Fruit fly (Drosophila melanogaster) whole organism, embryonic: ENCODE data around the gene CG13114.

Experiments used
- CG10654 ChIP-seq: fragments of 200-800 bp; sonication (Bioruptor generic); optimal IDR thresholded peaks from 2 replicates; lab custom pipeline; 2016; ENCODE audit warnings: missing biosample characterization, missing genetic modification characterization
- CG11504 ChIP-seq: fragments of 200-800 bp; sonication (Bioruptor generic); optimal IDR thresholded peaks from 3 replicates; lab custom pipeline; 2019; ENCODE audit warnings: missing biosample characterization, mild to moderate bottlenecking, missing genetic modification characterization, moderate library complexity
- CG12104 ChIP-seq: fragments of 200-800 bp; sonication (Bioruptor generic); optimal IDR thresholded peaks from 3 replicates; lab custom pipeline; 2016; ENCODE audit warnings: missing biosample characterization, missing genetic modification characterization
- CG12236 ChIP-seq: fragments of 200-800 bp; sonication (Bioruptor generic); optimal IDR thresholded peaks from 2 replicates; lab custom pipeline; 2016; ENCODE audit warnings: missing biosample characterization, missing genetic modification characterization
- CG12299 ChIP-seq: fragments of 200-800 bp; sonication (Bioruptor generic); optimal IDR thresholded peaks from 2 replicates; lab custom pipeline; 2018; ENCODE audit warnings: missing biosample characterization, mild to moderate bottlenecking, missing genetic modification characterization
- CG12769 ChIP-seq: fragments of 200-800 bp; sonication (Bioruptor generic); optimal IDR thresholded peaks from 2 replicates; lab custom pipeline; 2019; ENCODE audit warnings: missing biosample characterization, mild to moderate bottlenecking, missing genetic modification characterization, moderate library complexity
- CG15601 ChIP-seq: fragments of 200-800 bp; sonication (Bioruptor generic); optimal IDR thresholded peaks from 3 replicates; lab custom pipeline; 2019; ENCODE audit warnings: missing biosample characterization, mild to moderate bottlenecking, missing genetic modification characterization, moderate library complexity
- CG1832 ChIP-seq: fragments of 200-800 bp; sonication (Bioruptor generic); optimal IDR thresholded peaks from 2 replicates; lab custom pipeline; 2017; ENCODE audit warnings: missing biosample characterization, mild to moderate bottlenecking, missing genetic modification characterization, inconsistent platforms
- CG2712 ChIP-seq: fragments of 200-800 bp; optimal IDR thresholded peaks from 3 replicates; lab custom pipeline; 2019; ENCODE audit warnings: missing biosample characterization, mild to moderate bottlenecking, missing genetic modification characterization, moderate library complexity
- CG30020 ChIP-seq: fragments of 200-800 bp; optimal IDR thresholded peaks from 2 replicates; lab custom pipeline; 2019; ENCODE audit warnings: missing biosample characterization, mild to moderate bottlenecking, missing genetic modification characterization, moderate library complexity
- CG33557 ChIP-seq: fragments of 200-800 bp; sonication (Bioruptor generic); optimal IDR thresholded peaks from 2 replicates; lab custom pipeline; 2019; ENCODE audit warnings: missing biosample characterization, mild to moderate bottlenecking, missing genetic modification characterization, moderate library complexity
- CG3726 ChIP-seq: fragments of 200-800 bp; sonication (Bioruptor generic); IDR thresholded peaks from 3 replicates; pipeline ENCODE4, ENCODE4 v1.3.6; 2022; ENCODE audit warnings: missing biosample characterization, missing genetic modification characterization
- CG3995 ChIP-seq: fragments of 200-800 bp; sonication (Bioruptor generic); optimal IDR thresholded peaks from 3 replicates; lab custom pipeline; 2016; ENCODE audit warnings: missing biosample characterization, missing genetic modification characterization
- CG4617 ChIP-seq: fragments of 200-800 bp; sonication (Bioruptor generic); optimal IDR thresholded peaks from 3 replicates; lab custom pipeline; 2016; ENCODE audit warnings: missing biosample characterization, missing genetic modification characterization, borderline replicate concordance
- CG7271 ChIP-seq: fragments of 200-800 bp; sonication (Bioruptor generic); optimal IDR thresholded peaks from 2 replicates; lab custom pipeline; 2018; ENCODE audit warnings: missing biosample characterization, mild to moderate bottlenecking, missing genetic modification characterization, moderate library complexity
- CG7357 ChIP-seq: fragments of 200-800 bp; sonication (Bioruptor generic); IDR thresholded peaks from 3 replicates; pipeline ENCODE4 v1.3.6; 2022; ENCODE audit warnings: missing biosample characterization, missing genetic modification characterization
- CG9215 ChIP-seq: fragments of 200-800 bp; sonication (Bioruptor generic); IDR thresholded peaks from 2 replicates; pipeline ENCODE4 v1.3.6; 2022; ENCODE audit warnings: missing biosample characterization, missing genetic modification characterization
- CG9876 ChIP-seq: fragments of 200-800 bp; sonication (Bioruptor generic); optimal IDR thresholded peaks from 2 replicates; lab custom pipeline; 2016; ENCODE audit warnings: missing biosample characterization, missing genetic modification characterization
- Dek ChIP-seq: fragments of 200-800 bp; sonication (Bioruptor generic); optimal IDR thresholded peaks from 3 replicates; lab custom pipeline; 2019; ENCODE audit warnings: missing biosample characterization, mild to moderate bottlenecking, missing genetic modification characterization, moderate library complexity
- Dip2 ChIP-seq: fragments of 200-800 bp; sonication (Bioruptor generic); IDR thresholded peaks from 2 replicates; pipeline ENCODE4 v1.3.6; 2022; ENCODE audit warnings: missing biosample characterization, missing genetic modification characterization
- H2.0 ChIP-seq: fragments of 200-800 bp; sonication (Bioruptor generic); IDR thresholded peaks from 2 replicates; pipeline ENCODE4 v1.3.6; 2022; ENCODE audit warnings: missing biosample characterization, missing genetic modification characterization
- Hmx ChIP-seq: fragments of 200-800 bp; sonication (Bioruptor generic); optimal IDR thresholded peaks from 2 replicates; lab custom pipeline; 2016; ENCODE audit warnings: missing biosample characterization, missing genetic modification characterization
- Mrtf ChIP-seq: fragments of 200-800 bp; sonication (Bioruptor generic); IDR thresholded peaks from 3 replicates; pipeline ENCODE4 v1.3.6; 2022; ENCODE audit warnings: missing biosample characterization, missing genetic modification characterization
- Pdp1 ChIP-seq, 2 experiments: fragments of 200-800 bp; sonication (Bioruptor generic); optimal IDR thresholded peaks; 3 replicates each; lab custom pipeline; 2016; ENCODE audit warnings: missing biosample characterization in 2 of 2, missing genetic modification characterization in 2 of 2, mild to moderate bottlenecking in 1 of 2, moderate library complexity in 1 of 2
- Ravus ChIP-seq: fragments of 200-800 bp; sonication (Bioruptor generic); IDR thresholded peaks from 2 replicates; pipeline ENCODE4 v1.3.6; 2022; ENCODE audit warnings: missing biosample characterization, missing genetic modification characterization
- YL-1 ChIP-seq: fragments of 200-800 bp; sonication (Bioruptor generic); optimal IDR thresholded peaks from 3 replicates; lab custom pipeline; 2017; ENCODE audit warnings: missing biosample characterization, mild to moderate bottlenecking, missing genetic modification characterization
- ac ChIP-seq: fragments of 200-800 bp; sonication (Bioruptor generic); optimal IDR thresholded peaks from 3 replicates; lab custom pipeline; 2017; ENCODE audit warnings: missing biosample characterization, mild to moderate bottlenecking, missing genetic modification characterization
- ap ChIP-seq: fragments of 200-800 bp; sonication (Bioruptor generic); IDR thresholded peaks from 2 replicates; pipeline ENCODE4 v1.3.6; 2022; ENCODE audit warnings: missing biosample characterization, missing genetic modification characterization
- caup ChIP-seq: fragments of 200-800 bp; sonication (Bioruptor generic); optimal IDR thresholded peaks from 3 replicates; lab custom pipeline; 2017; ENCODE audit warnings: missing biosample characterization, mild to moderate bottlenecking, missing genetic modification characterization, moderate library complexity; ENCODE audit not compliant: severe bottlenecking
- crc ChIP-seq: fragments of 200-800 bp; sonication (Bioruptor generic); optimal IDR thresholded peaks from 2 replicates; lab custom pipeline; 2016; ENCODE audit warnings: missing biosample characterization, missing genetic modification characterization
- dpn ChIP-seq, 2 experiments: fragments of 200-800 bp; sonication (Bioruptor generic); optimal IDR thresholded peaks; 3 replicates each; lab custom pipeline; 2016; ENCODE audit warnings: missing biosample characterization in 2 of 2, missing genetic modification characterization in 2 of 2
- emc ChIP-seq: fragments of 200-800 bp; sonication (Bioruptor generic); optimal IDR thresholded peaks from 2 replicates; lab custom pipeline; 2016; ENCODE audit warnings: missing biosample characterization, missing genetic modification characterization
- exex ChIP-seq: fragments of 200-800 bp; sonication (Bioruptor generic); optimal IDR thresholded peaks from 4 replicates; lab custom pipeline; 2018; ENCODE audit warnings: missing biosample characterization, mild to moderate bottlenecking, missing genetic modification characterization, moderate library complexity
- fd3F ChIP-seq: fragments of 200-800 bp; sonication (Bioruptor generic); optimal IDR thresholded peaks from 2 replicates; lab custom pipeline; 2018; ENCODE audit warnings: missing biosample characterization, mild to moderate bottlenecking, missing genetic modification characterization, moderate library complexity
- gsb ChIP-seq: fragments of 200-800 bp; sonication (Bioruptor generic); IDR thresholded peaks from 2 replicates; pipeline ENCODE4 v1.3.6; 2022; ENCODE audit warnings: missing biosample characterization, missing genetic modification characterization
- gt ChIP-seq: fragments of 200-800 bp; sonication (Bioruptor generic); IDR thresholded peaks from 2 replicates; pipeline ENCODE4 v1.3.6; 2022; ENCODE audit warnings: missing biosample characterization, missing genetic modification characterization
- ind ChIP-seq: fragments of 200-800 bp; sonication (Bioruptor generic); optimal IDR thresholded peaks from 3 replicates; lab custom pipeline; 2016; ENCODE audit warnings: missing biosample characterization, missing genetic modification characterization
- jing ChIP-seq: fragments of 200-800 bp; sonication (Bioruptor generic); optimal IDR thresholded peaks from 2 replicates; lab custom pipeline; 2018; ENCODE audit warnings: missing biosample characterization, mild to moderate bottlenecking, missing genetic modification characterization
- lola ChIP-seq, 3 experiments: fragments of >200 bp in 2 of 3; fragments of 200-800 bp in 1 of 3; sonication (Bioruptor generic) in 1 of 3; optimal IDR thresholded peaks; 2 replicates each; lab custom pipeline; 2017 to 2019; ENCODE audit warnings: missing biosample characterization in 3 of 3, missing genetic modification characterization in 3 of 3, mild to moderate bottlenecking in 1 of 3, moderate library complexity in 1 of 3
- luna ChIP-seq: fragments of 200-800 bp; sonication (Bioruptor generic); optimal IDR thresholded peaks from 2 replicates; lab custom pipeline; 2016; ENCODE audit warnings: missing biosample characterization, missing genetic modification characterization
- mld ChIP-seq: fragments of 200-800 bp; sonication (Bioruptor generic); IDR thresholded peaks from 3 replicates; pipeline ENCODE4 v1.3.6; 2022; ENCODE audit warnings: missing biosample characterization, missing genetic modification characterization; ENCODE audit not compliant: partially characterized antibody
- prd ChIP-seq, 3 experiments: fragments of >200 bp in 2 of 3; fragments of 200-800 bp in 1 of 3; sonication (Bioruptor generic) in 1 of 3; optimal IDR thresholded peaks in 2 of 3; IDR thresholded peaks in 1 of 3; 2 replicates in 2 of 3; 3 replicates in 1 of 3; pipeline versions ENCODE4 v1.3.6 to Lab custom; 2017 to 2022; ENCODE audit warnings: missing biosample characterization in 1 of 3, missing genetic modification characterization in 1 of 3
- rib ChIP-seq: fragments of 200-800 bp; sonication (Bioruptor generic); IDR thresholded peaks from 2 replicates; pipeline ENCODE4 v1.3.6; 2022; ENCODE audit warnings: missing biosample characterization, missing genetic modification characterization
- slbo ChIP-seq: fragments of 200-800 bp; sonication (Bioruptor generic); IDR thresholded peaks from 2 replicates; pipeline ENCODE4 v1.3.6; 2022; ENCODE audit warnings: missing biosample characterization, missing genetic modification characterization
- so ChIP-seq: fragments of 200-800 bp; sonication (Bioruptor generic); IDR thresholded peaks from 3 replicates; pipeline ENCODE4 v1.3.6; 2022; ENCODE audit warnings: missing biosample characterization, missing genetic modification characterization
- sr ChIP-seq: fragments of 200-800 bp; sonication (Bioruptor generic); IDR thresholded peaks from 3 replicates; pipeline ENCODE4 v1.3.6; 2022; ENCODE audit warnings: missing biosample characterization, missing genetic modification characterization
- tna ChIP-seq: fragments of 200-800 bp; sonication (Bioruptor generic); IDR thresholded peaks from 2 replicates; pipeline ENCODE4 v1.3.6; 2022; ENCODE audit warnings: missing biosample characterization, missing genetic modification characterization; ENCODE audit not compliant: partially characterized antibody
- vnd ChIP-seq: fragments of 200-800 bp; sonication (Bioruptor generic); IDR thresholded peaks from 3 replicates; pipeline ENCODE4 v1.3.6; 2022; ENCODE audit warnings: missing biosample characterization, missing genetic modification characterization; ENCODE audit not compliant: partially characterized antibody
- yki ChIP-seq: fragments of >200 bp; optimal IDR thresholded peaks from 3 replicates; lab custom pipeline; 2018

The CG13114 gene

DNA sequence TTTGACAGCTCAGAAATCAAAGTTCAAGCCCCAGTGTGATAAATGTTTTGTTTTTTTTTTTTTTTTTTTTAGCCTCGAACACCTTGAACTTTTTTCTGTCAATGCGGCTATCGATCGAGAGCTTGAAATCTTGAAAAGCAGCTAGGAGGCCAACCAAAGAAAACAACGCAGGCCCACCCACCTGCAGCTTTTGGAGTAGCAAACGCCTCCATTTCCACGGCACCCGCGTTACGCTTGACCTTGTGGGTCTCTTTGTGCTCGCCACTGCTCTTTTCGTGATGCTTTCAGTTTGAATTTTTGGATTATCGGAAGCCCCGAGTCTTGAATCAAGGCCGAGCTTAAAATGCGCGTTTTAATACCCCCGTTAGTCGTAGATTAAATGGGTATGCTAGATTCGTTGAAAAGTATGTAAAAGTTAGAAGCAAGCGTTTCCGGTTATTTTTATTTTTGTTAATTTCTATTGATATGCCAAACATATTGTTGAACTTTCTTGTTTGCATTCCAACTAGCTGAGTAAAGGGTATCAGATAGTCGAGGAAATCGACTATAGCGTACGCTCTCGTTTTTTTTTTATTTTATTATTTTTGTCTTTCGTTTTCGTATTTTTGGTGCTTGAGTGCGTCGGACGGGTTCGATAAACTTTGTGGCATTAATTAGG, 42.7 kb upstream of the CG13114 start (continued):
- TF ChIP-seq Pdp1 (GFP tag; optimal IDR thresholded peaks at IDR 0.05; lab: Kevin White, UChicago) (peak; percentile 6 to 48), yki (lab: Kevin White, UChicago) (no peak), ap (GFP tag; lab: Robert Waterston, UW) (peak; percentile 55), vnd (GFP tag; lab: Robert Waterston, UW) (no peak), CG15601 (peak; percentile 63), slbo (GFP tag; lab: Robert Waterston, UW) (peak; percentile 83), emc (GFP tag; lab: Kevin White, UChicago) (no peak), lola (GFP tag; optimal IDR thresholded peaks at IDR 0.05; lab: Kevin White, UChicago) (no peak), so (GFP tag; lab: Robert Waterston, UW) (peak; percentile 83), dpn (GFP tag; optimal IDR thresholded peaks at IDR 0.05; lab: Kevin White, UChicago) (peak in 1 of 2 experiments; percentile 69), Dek (peak; percentile 66), rib (0 out of 2 replicates have a peak, but pooled peaks have one; percentile 32), Ravus (peak; percentile 34), gt (GFP tag; lab: Robert Waterston, UW) (0 out of 2 replicates have a peak, but pooled peaks have one; percentile 20), CG30020 (tag; lab: Kevin White, UChicago) (no peak), CG2712 (tag; lab: Kevin White, UChicago) (peak; percentile 57), crc (no peak), gsb (peak; percentile 41; the same call in 1 of the 2 replicates), exex (tag; lab: Kevin White, UChicago) (peak; percentile 5), Mrtf (peak; percentile 69), tna (GFP tag; lab: Robert Waterston, UW) (no peak), prd (optimal IDR thresholded peaks at IDR 0.05; lab: Kevin White, UChicago) (no peak), prd (GFP tag; IDR thresholded peaks at IDR 0.05; lab: Robert Waterston, UW) (peak; percentile 81), CG3726 (GFP tag; lab: Robert Waterston, UW) (peak; percentile 76; the same call in 1 of the 3 replicates), ind (peak; percentile 43), CG7357 (GFP tag; lab: Robert Waterston, UW) (peak; percentile 64; the same call in 2 of the 3 replicates), CG7271 (no peak), Dip2 (GFP tag; lab: Robert Waterston, UW) (no peak), CG12104 (GFP tag; lab: Kevin White, UChicago) (peak; percentile 36), YL-1 (peak; percentile 32), caup (peak; percentile 35), CG12769 (no peak), CG1832 (no peak), CG10654 (GFP tag; lab: Kevin White, UChicago) (no peak), CG9876 (GFP tag; lab: Kevin White, UChicago) (no peak), ac (no peak), CG9215 (GFP tag; lab: Robert Waterston, UW) (no peak), Hmx (GFP tag; lab: Kevin White, UChicago) (no peak), CG11504 (tag; lab: Kevin White, UChicago) (peak; percentile 89), CG33557 (GFP tag; lab: Kevin White, UChicago) (no peak), CG12299 (tag; lab: Kevin White, UChicago) (no peak), fd3F (GFP tag; lab: Kevin White, UChicago) (peak; percentile 66), CG3995 (GFP tag; lab: Kevin White, UChicago) (no peak), H2.0 (GFP tag; lab: Robert Waterston, UW) (peak; percentile 83), mld (no peak), jing (GFP tag; lab: Kevin White, UChicago) (no peak), CG12236 (GFP tag; lab: Kevin White, UChicago) (no peak), CG4617 (no peak), luna (GFP tag; lab: Kevin White, UChicago) (no peak), sr (GFP tag; lab: Robert Waterston, UW) (peak; percentile 43; the same call in 2 of the 3 replicates)
